Fruit fly (Drosophila melanogaster): ENCODE data around the gene CG46505.
"Not testable (repeated sequence)": the region's sequence is repeated elsewhere in the genome, so short reads cannot be mapped to it uniquely, and the experiment has no call there.

Gene CG46505

dm6 chrX:22182193-22182592, 29.6 kb downstream of the CG46505 start, which contains the start of gene CG46511:
Gene CG46511, plus strand, starts transcription at chrX:22182493.
- TF ChIP-seq CG12769 (tag; optimal IDR thresholded peaks at IDR 0.05); dm (GFP tag; optimal IDR thresholded peaks at IDR 0.05); CG9609 (GFP tag; optimal IDR thresholded peaks at IDR 0.05): not testable (repeated sequence)

dm6 chrX:22187070-22187469, 34.4 kb downstream of the CG46505 start, which contains the start of gene CG46512:
Gene CG46512, plus strand, starts transcription at chrX:22187370.
- TF ChIP-seq scrt (GFP tag; optimal IDR thresholded peaks at IDR 0.05); ci (GFP tag; IDR thresholded peaks at IDR 0.05); CG1792 (GFP tag; optimal IDR thresholded peaks at IDR 0.05): not testable (repeated sequence)

dm6 chrX:22191973-22192372, 39.3 kb downstream of the CG46505 start, which contains the start of gene CG46513:
Gene CG46513, plus strand, starts transcription at chrX:22192273.
- not testable (repeated sequence) for TF ChIP-seq ind, CG2875, insv (GFP tag; optimal IDR thresholded peaks at IDR 0.05)

dm6 chrX:22196874-22197273, 44.2 kb downstream of the CG46505 start, which contains the start of gene CG46514:
Gene CG46514, plus strand, starts transcription at chrX:22197174.
- not testable (repeated sequence) for TF ChIP-seq run (tag; optimal IDR thresholded peaks at IDR 0.05); CG3726 (GFP tag; IDR thresholded peaks at IDR 0.05); jigr1 (GFP tag; IDR thresholded peaks at IDR 0.05)

- TF ChIP-seq cas (GFP tag; IDR thresholded peaks at IDR 0.05); pros (GFP tag; optimal IDR thresholded peaks at IDR 0.05); CG9817 (tag; optimal IDR thresholded peaks at IDR 0.05): not testable (repeated sequence)
Measured at dm6 chrX:22201883-22202282, 49.2 kb downstream of the CG46505 start, which contains the start of gene CG46515. Gene CG46515, plus strand, starts transcription at chrX:22202183.

Measured in whole organism, embryonic.